Fruit fly (Drosophila melanogaster) whole organism, embryonic: ENCODE data around the gene CG42465.
A peak's percentile ranks its signal among the peaks of the same experiment; 100 is the strongest.

Experiments
- Abd-B ChIP-seq: fragments of 200-800 bp; sonication (Bioruptor generic); optimal IDR thresholded peaks from 2 replicates; lab custom pipeline; 2018; ENCODE audit warnings: missing biosample characterization, mild to moderate bottlenecking, missing genetic modification characterization, moderate library complexity
- Bgb ChIP-seq: fragments of 200-800 bp; sonication (Bioruptor generic); IDR thresholded peaks from 2 replicates; pipeline ENCODE4 v1.3.6; 2022; ENCODE audit warnings: missing biosample characterization, missing genetic modification characterization; ENCODE audit not compliant: partially characterized antibody
- CG10209 ChIP-seq: fragments of 200-800 bp; sonication (Bioruptor generic); optimal IDR thresholded peaks from 3 replicates; lab custom pipeline; 2017; ENCODE audit warnings: missing biosample characterization, mild to moderate bottlenecking, missing genetic modification characterization, missing genetic modification reagents
- CG10565 ChIP-seq: fragments of 200-800 bp; sonication (Bioruptor generic); optimal IDR thresholded peaks from 3 replicates; lab custom pipeline; 2016; ENCODE audit warnings: missing biosample characterization, mild to moderate bottlenecking, missing genetic modification characterization
- CG11093 ChIP-seq: fragments of 200-800 bp; sonication (Bioruptor generic); IDR thresholded peaks from 3 replicates; pipeline ENCODE4 v1.3.6; 2022; ENCODE audit warnings: missing biosample characterization, missing genetic modification characterization
- CG11560 ChIP-seq: fragments of 200-800 bp; sonication (Bioruptor generic); IDR thresholded peaks from 3 replicates; pipeline ENCODE4 v1.3.6; 2022; ENCODE audit warnings: missing biosample characterization, missing genetic modification characterization
- CG12104 ChIP-seq: fragments of 200-800 bp; sonication (Bioruptor generic); optimal IDR thresholded peaks from 3 replicates; lab custom pipeline; 2016; ENCODE audit warnings: missing biosample characterization, missing genetic modification characterization
- CG12391 ChIP-seq: fragments of 200-800 bp; sonication (Bioruptor generic); optimal IDR thresholded peaks from 3 replicates; lab custom pipeline; 2018; ENCODE audit warnings: missing biosample characterization, mild to moderate bottlenecking, missing genetic modification characterization, moderate library complexity
- CG13775 ChIP-seq: fragments of 200-800 bp; sonication (Bioruptor generic); optimal IDR thresholded peaks from 3 replicates; lab custom pipeline; 2017; ENCODE audit warnings: missing biosample characterization, mild to moderate bottlenecking, missing genetic modification characterization
- CG14050 ChIP-seq: fragments of 200-800 bp; sonication (Bioruptor generic); IDR thresholded peaks from 3 replicates; pipeline ENCODE4 v1.3.6; 2022; ENCODE audit warnings: missing biosample characterization, missing genetic modification characterization
- CG15479 ChIP-seq: fragments of 200-800 bp; sonication (Bioruptor generic); optimal IDR thresholded peaks from 3 replicates; lab custom pipeline; 2019; ENCODE audit warnings: missing biosample characterization, mild to moderate bottlenecking, missing genetic modification characterization, moderate library complexity
- CG17802 ChIP-seq: fragments of 200-800 bp; sonication (Bioruptor generic); optimal IDR thresholded peaks from 2 replicates; lab custom pipeline; 2018; ENCODE audit warnings: missing biosample characterization, mild to moderate bottlenecking, missing genetic modification characterization, moderate library complexity
- CG18599 ChIP-seq: fragments of 200-800 bp; sonication (Bioruptor generic); optimal IDR thresholded peaks from 3 replicates; lab custom pipeline; 2017; ENCODE audit warnings: missing biosample characterization, missing genetic modification characterization, mild to moderate bottlenecking, moderate library complexity, missing genetic modification reagents
- CG18619 ChIP-seq: fragments of 200-800 bp; sonication (Bioruptor generic); optimal IDR thresholded peaks from 3 replicates; lab custom pipeline; 2017; ENCODE audit warnings: missing biosample characterization, mild to moderate bottlenecking, missing genetic modification characterization
- CG2199 ChIP-seq: fragments of 200-800 bp; sonication (Bioruptor generic); IDR thresholded peaks from 3 replicates; pipeline ENCODE4 v1.3.6; 2022; ENCODE audit warnings: missing biosample characterization, missing genetic modification characterization
- CG32532 ChIP-seq: fragments of 200-800 bp; sonication (Bioruptor generic); IDR thresholded peaks from 2 replicates; pipeline ENCODE4 v1.3.6; 2022; ENCODE audit warnings: missing biosample characterization, missing genetic modification characterization
- CG7987 ChIP-seq: fragments of 200-800 bp; sonication (Bioruptor generic); optimal IDR thresholded peaks from 2 replicates; lab custom pipeline; 2018; ENCODE audit warnings: missing biosample characterization, mild to moderate bottlenecking, missing genetic modification characterization, moderate library complexity
- CG8478 ChIP-seq: fragments of >200 bp; optimal IDR thresholded peaks from 2 replicates; lab custom pipeline; 2018
- CG9817 ChIP-seq: fragments of 200-800 bp; sonication (Bioruptor generic); optimal IDR thresholded peaks from 2 replicates; lab custom pipeline; 2018; ENCODE audit warnings: missing biosample characterization, mild to moderate bottlenecking, missing genetic modification characterization, moderate library complexity
- CG9932 ChIP-seq: fragments of 200-800 bp; sonication (Bioruptor generic); IDR thresholded peaks from 2 replicates; pipeline ENCODE4 v1.3.6; 2022; ENCODE audit warnings: missing biosample characterization, missing genetic modification characterization
- Dek ChIP-seq: fragments of 200-800 bp; sonication (Bioruptor generic); optimal IDR thresholded peaks from 3 replicates; lab custom pipeline; 2019; ENCODE audit warnings: missing biosample characterization, mild to moderate bottlenecking, missing genetic modification characterization, moderate library complexity
- Dll ChIP-seq: fragments of 200-800 bp; sonication (Bioruptor generic); IDR thresholded peaks from 4 replicates; pipeline ENCODE4 v1.3.6; 2022; ENCODE audit warnings: missing biosample characterization, missing genetic modification characterization; ENCODE audit not compliant: partially characterized antibody
- Ets65A ChIP-seq: fragments of 200-800 bp; sonication (Bioruptor generic); peaks from one replicate; lab custom pipeline; 2016; ENCODE audit warnings: missing biosample characterization, missing genetic modification characterization
- Fer2 ChIP-seq: fragments of 200-800 bp; sonication (Bioruptor generic); optimal IDR thresholded peaks from 2 replicates; lab custom pipeline; 2018; ENCODE audit warnings: missing biosample characterization, mild to moderate bottlenecking, missing genetic modification characterization, moderate library complexity
- Neu2 ChIP-seq: fragments of 200-800 bp; sonication (Bioruptor generic); optimal IDR thresholded peaks from 3 replicates; lab custom pipeline; 2016; ENCODE audit warnings: missing biosample characterization, missing genetic modification characterization, borderline replicate concordance
- Sox100B ChIP-seq: fragments of 200-800 bp; sonication (Bioruptor generic); optimal IDR thresholded peaks from 3 replicates; lab custom pipeline; 2018; ENCODE audit warnings: missing biosample characterization, mild to moderate bottlenecking, missing genetic modification characterization
- YL-1 ChIP-seq: fragments of 200-800 bp; sonication (Bioruptor generic); optimal IDR thresholded peaks from 3 replicates; lab custom pipeline; 2017; ENCODE audit warnings: missing biosample characterization, mild to moderate bottlenecking, missing genetic modification characterization
- abd-A ChIP-seq: fragments of 200-800 bp; sonication (Bioruptor generic); optimal IDR thresholded peaks from 3 replicates; lab custom pipeline; 2019; ENCODE audit warnings: missing biosample characterization, mild to moderate bottlenecking, missing genetic modification characterization, moderate library complexity
- ac ChIP-seq: fragments of 200-800 bp; sonication (Bioruptor generic); optimal IDR thresholded peaks from 3 replicates; lab custom pipeline; 2017; ENCODE audit warnings: missing biosample characterization, mild to moderate bottlenecking, missing genetic modification characterization
- al ChIP-seq: fragments of 200-800 bp; sonication (Bioruptor generic); IDR thresholded peaks from 2 replicates; pipeline ENCODE4 v1.3.6; 2022; ENCODE audit warnings: missing biosample characterization, missing genetic modification characterization
- bowl ChIP-seq: fragments of 200-800 bp; sonication (Bioruptor generic); IDR thresholded peaks from 2 replicates; pipeline ENCODE4 v1.3.6; 2022; ENCODE audit warnings: missing biosample characterization, missing genetic modification characterization
- cas ChIP-seq: fragments of 200-800 bp; sonication (Bioruptor generic); IDR thresholded peaks from 2 replicates; pipeline ENCODE4 v1.3.6; 2022; ENCODE audit warnings: missing biosample characterization, missing genetic modification characterization
- ci ChIP-seq: fragments of 200-800 bp; sonication (Bioruptor generic); IDR thresholded peaks from 3 replicates; pipeline ENCODE4 v1.3.6; 2022; ENCODE audit warnings: missing biosample characterization, missing genetic modification characterization
- croc ChIP-seq: fragments of 200-800 bp; sonication (Bioruptor generic); conservative IDR thresholded peaks from 3 replicates; pipeline ENCODE4 v1.3.6; 2022; ENCODE audit warnings: missing biosample characterization, missing genetic modification characterization
- crol ChIP-seq: fragments of 200-800 bp; sonication (Bioruptor generic); IDR thresholded peaks from 2 replicates; pipeline ENCODE4 v1.3.6; 2022; ENCODE audit warnings: missing biosample characterization, missing genetic modification characterization
- dmrt99B ChIP-seq: fragments of 200-800 bp; sonication (Bioruptor generic); optimal IDR thresholded peaks from 2 replicates; lab custom pipeline; 2018; ENCODE audit warnings: missing biosample characterization, mild to moderate bottlenecking, missing genetic modification characterization, moderate library complexity
- dpn ChIP-seq, 2 experiments: fragments of 200-800 bp; sonication (Bioruptor generic); optimal IDR thresholded peaks; 3 replicates each; lab custom pipeline; 2016; ENCODE audit warnings: missing biosample characterization in 2 of 2, missing genetic modification characterization in 2 of 2
- fd64A ChIP-seq: fragments of 200-800 bp; sonication (Bioruptor generic); optimal IDR thresholded peaks from 3 replicates; lab custom pipeline; 2018; ENCODE audit warnings: missing biosample characterization, mild to moderate bottlenecking, missing genetic modification characterization
- gcm2 ChIP-seq: fragments of 200-800 bp; sonication (Bioruptor generic); optimal IDR thresholded peaks from 2 replicates; lab custom pipeline; 2016; ENCODE audit warnings: missing biosample characterization, missing genetic modification characterization
- gt ChIP-seq: fragments of 200-800 bp; sonication (Bioruptor generic); IDR thresholded peaks from 2 replicates; pipeline ENCODE4 v1.3.6; 2022; ENCODE audit warnings: missing biosample characterization, missing genetic modification characterization
- hb ChIP-seq: fragments of 200-800 bp; sonication (Bioruptor generic); IDR thresholded peaks from 3 replicates; pipeline ENCODE4 v1.3.6; 2022; ENCODE audit warnings: missing biosample characterization, missing genetic modification characterization; ENCODE audit not compliant: partially characterized antibody
- hbn ChIP-seq: fragments of 200-800 bp; sonication (Bioruptor generic); IDR thresholded peaks from 2 replicates; pipeline ENCODE4 v1.3.6; 2022; ENCODE audit warnings: missing biosample characterization, missing genetic modification characterization; ENCODE audit not compliant: partially characterized antibody
- her ChIP-seq: fragments of 200-800 bp; sonication (Bioruptor generic); optimal IDR thresholded peaks from 2 replicates; lab custom pipeline; 2016; ENCODE audit warnings: missing biosample characterization, missing genetic modification characterization
- lov ChIP-seq, 2 experiments: fragments of 200-800 bp in 1 of 2; fragments of >200 bp in 1 of 2; sonication (Bioruptor generic) in 1 of 2; IDR thresholded peaks in 1 of 2; optimal IDR thresholded peaks in 1 of 2; 2 replicates in 1 of 2; 3 replicates in 1 of 2; pipeline versions ENCODE4 v1.3.6 to Lab custom; 2017 to 2022; ENCODE audit warnings: missing biosample characterization in 1 of 2, missing genetic modification characterization in 1 of 2
- prd ChIP-seq, 3 experiments: fragments of >200 bp in 2 of 3; fragments of 200-800 bp in 1 of 3; sonication (Bioruptor generic) in 1 of 3; optimal IDR thresholded peaks in 2 of 3; IDR thresholded peaks in 1 of 3; 2 replicates in 2 of 3; 3 replicates in 1 of 3; pipeline versions ENCODE4 v1.3.6 to Lab custom; 2017 to 2022; ENCODE audit warnings: missing biosample characterization in 1 of 3, missing genetic modification characterization in 1 of 3
- pum ChIP-seq: fragments of 200-800 bp; sonication (Bioruptor generic); optimal IDR thresholded peaks from 2 replicates; lab custom pipeline; 2016; ENCODE audit warnings: missing biosample characterization, missing genetic modification characterization
- sd ChIP-seq: fragments of 200-800 bp; sonication (Bioruptor generic); optimal IDR thresholded peaks from 3 replicates; lab custom pipeline; 2018; ENCODE audit warnings: missing biosample characterization, mild to moderate bottlenecking, missing genetic modification characterization, moderate library complexity
- sr ChIP-seq: fragments of 200-800 bp; sonication (Bioruptor generic); IDR thresholded peaks from 3 replicates; pipeline ENCODE4 v1.3.6; 2022; ENCODE audit warnings: missing biosample characterization, missing genetic modification characterization
- stc ChIP-seq: fragments of 200-800 bp; sonication (Bioruptor generic); IDR thresholded peaks from 2 replicates; pipeline ENCODE4 v1.3.6; 2022; ENCODE audit warnings: missing biosample characterization, missing genetic modification characterization
- yki ChIP-seq: fragments of >200 bp; optimal IDR thresholded peaks from 3 replicates; lab custom pipeline; 2018
- zfh1 ChIP-seq: fragments of 200-800 bp; sonication (Bioruptor generic); IDR thresholded peaks from 3 replicates; pipeline ENCODE4 v1.3.6; 2022; ENCODE audit warnings: missing biosample characterization, missing genetic modification characterization

CG42465 gene

dm6 chr2L:3675770-3676169 is 24.2 kb upstream of the CG42465 start (continued):
- TF ChIP-seq bowl (GFP tag; lab: Robert Waterston, UW) (no peak), CG9817 (tag; lab: Kevin White, UChicago) (peak; percentile 4), CG15479 (GFP tag; lab: Kevin White, UChicago) (no peak), Ets65A (GFP tag; lab: Kevin White, UChicago) (peak; percentile 77), CG7987 (GFP tag; lab: Kevin White, UChicago) (no peak), gcm2 (no peak), Abd-B (GFP tag; lab: Kevin White, UChicago) (no peak), CG11093 (GFP tag; lab: Robert Waterston, UW) (no peak), zfh1 (peak; percentile 71), hbn (GFP tag; lab: Robert Waterston, UW) (no peak), abd-A (no peak), ac (no peak), CG10209 (GFP tag; lab: Kevin White, UChicago) (no peak), lov (optimal IDR thresholded peaks at IDR 0.05; lab: Kevin White, UChicago) (no peak), lov (GFP tag; IDR thresholded peaks at IDR 0.05; lab: Robert Waterston, UW) (no peak), Bgb (no peak), croc (GFP tag; lab: Robert Waterston, UW) (peak; percentile 59), sr (GFP tag; lab: Robert Waterston, UW) (no peak), ci (GFP tag; lab: Robert Waterston, UW) (peak; percentile 69), her (GFP tag; lab: Kevin White, UChicago) (no peak), crol (GFP tag; lab: Robert Waterston, UW) (no peak), CG17802 (tag; lab: Kevin White, UChicago) (peak; percentile 15), Neu2 (no peak), pum (GFP tag; lab: Kevin White, UChicago) (peak; percentile 19), prd (optimal IDR thresholded peaks at IDR 0.05; lab: Kevin White, UChicago) (no peak), prd (GFP tag; IDR thresholded peaks at IDR 0.05; lab: Robert Waterston, UW) (peak; percentile 71), yki (lab: Kevin White, UChicago) (no peak), dpn (GFP tag; optimal IDR thresholded peaks at IDR 0.05; lab: Kevin White, UChicago) (no peak), Sox100B (GFP tag; lab: Kevin White, UChicago) (no peak), Dek (no peak), stc (GFP tag; lab: Robert Waterston, UW) (no peak), dmrt99B (peak; percentile 57), CG12391 (peak; percentile 29), CG14050 (GFP tag; lab: Robert Waterston, UW) (no peak), CG18619 (no peak), CG32532 (GFP tag; lab: Robert Waterston, UW) (no peak), Fer2 (no peak), gt (GFP tag; lab: Robert Waterston, UW) (no peak), cas (GFP tag; lab: Robert Waterston, UW) (no peak), Dll (GFP tag; lab: Robert Waterston, UW) (no peak), al (GFP tag; lab: Robert Waterston, UW) (no peak), CG2199 (GFP tag; lab: Robert Waterston, UW) (0 out of 3 replicates have a peak, but pooled peaks have one; percentile 32), fd64A (GFP tag; lab: Kevin White, UChicago) (peak; percentile 2), YL-1 (GFP tag; lab: Kevin White, UChicago) (no peak), CG18599 (no peak), CG8478 (no peak), CG13775 (GFP tag; lab: Kevin White, UChicago) (no peak), CG11560 (no peak), hb (GFP tag; lab: Robert Waterston, UW) (no peak), CG9932 (no peak), CG12104 (no peak), sd (no peak), CG10565 (no peak)
